Fruit fly (Drosophila melanogaster): ENCODE data around the gene HIP.
A peak's percentile ranks its signal among the peaks of the same experiment; 100 is the strongest.

HIP gene

DNA sequence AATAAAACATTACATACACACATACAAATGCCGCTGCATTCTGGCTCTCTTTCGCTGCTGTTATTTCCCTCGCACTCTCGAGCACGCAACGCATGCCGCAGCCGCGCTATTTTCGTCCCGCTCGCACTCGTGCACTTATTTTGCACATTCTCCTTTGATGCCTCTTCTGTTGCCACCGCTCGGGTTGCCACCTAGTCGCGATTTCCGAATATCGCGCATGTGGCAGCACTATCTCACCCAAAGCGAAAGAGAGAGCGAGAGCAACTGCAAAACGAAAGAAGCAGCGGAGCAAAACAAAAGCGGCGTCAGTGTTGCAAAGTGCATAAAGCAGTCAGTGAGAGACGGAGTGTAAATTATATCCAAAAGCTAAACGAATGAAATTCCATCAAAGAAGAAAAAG lies 18.1 kb upstream of the HIP start (continued):
- no peak for TF ChIP-seq CG6272 (GFP tag; IDR thresholded peaks at IDR 0.05)
- no peak for TF ChIP-seq Eip74EF (GFP tag; optimal IDR thresholded peaks at IDR 0.05)
- no peak for TF ChIP-seq org-1 (GFP tag; optimal IDR thresholded peaks at IDR 0.05)
- TF ChIP-seq ase (GFP tag; IDR thresholded peaks at IDR 0.05): no peak
- TF ChIP-seq CG4820 (GFP tag; optimal IDR thresholded peaks at IDR 0.05): no peak
- TF ChIP-seq D19A (tag; optimal IDR thresholded peaks at IDR 0.05): no peak
- TF ChIP-seq HLH54F (GFP tag; optimal IDR thresholded peaks at IDR 0.05): no peak
- no peak for TF ChIP-seq CG7357 (GFP tag; IDR thresholded peaks at IDR 0.05)
- no peak for TF ChIP-seq ac (GFP tag; optimal IDR thresholded peaks at IDR 0.05)
- no peak for TF ChIP-seq MTF-1 (GFP tag; optimal IDR thresholded peaks at IDR 0.05; ENCODE audit: borderline replicate concordance)
- TF ChIP-seq CG6791 (GFP tag; IDR thresholded peaks at IDR 0.05; ENCODE audit: partially characterized antibody): peak; percentile 16; the same call in 1 of the 3 replicates
- TF ChIP-seq pan (optimal IDR thresholded peaks at IDR 0.05): no peak
- no peak for TF ChIP-seq pan (GFP tag; optimal IDR thresholded peaks at IDR 0.05 in 1 of 2, IDR thresholded peaks at IDR 0.05 in 1 of 2)
- TF ChIP-seq fd102C (GFP tag; optimal IDR thresholded peaks at IDR 0.05): no peak
- peak; percentile 11 for TF ChIP-seq CG4282 (GFP tag; optimal IDR thresholded peaks at IDR 0.05)
- TF ChIP-seq CG32532 (GFP tag; IDR thresholded peaks at IDR 0.05): no peak; the same call in 1 of the 2 replicates
- no peak for TF ChIP-seq gsb (GFP tag; IDR thresholded peaks at IDR 0.05)
- no peak for TF ChIP-seq gcm (GFP tag; optimal IDR thresholded peaks at IDR 0.05)
- no peak for TF ChIP-seq Dip2 (GFP tag; IDR thresholded peaks at IDR 0.05)
- 0 out of 2 replicates have a peak, but pooled peaks have one; percentile 51 for TF ChIP-seq vvl (GFP tag; IDR thresholded peaks at IDR 0.05)
- TF ChIP-seq C15 (GFP tag; IDR thresholded peaks at IDR 0.05): no peak
- no peak for TF ChIP-seq yki (optimal IDR thresholded peaks at IDR 0.05)
- no peak for TF ChIP-seq tup (GFP tag; optimal IDR thresholded peaks at IDR 0.05)
- TF ChIP-seq B-H2 (GFP tag; optimal IDR thresholded peaks at IDR 0.05): no peak
- TF ChIP-seq cad (GFP tag; optimal IDR thresholded peaks at IDR 0.05): no peak
- peak; percentile 61; the same call in 1 of the 2 replicates for TF ChIP-seq sna (GFP tag; IDR thresholded peaks at IDR 0.05; ENCODE audit: partially characterized antibody)
- no peak for TF ChIP-seq run (tag; optimal IDR thresholded peaks at IDR 0.05)
- no peak for TF ChIP-seq PHDP (tag; optimal IDR thresholded peaks at IDR 0.05)
- TF ChIP-seq esg (GFP tag; conservative IDR thresholded peaks at IDR 0.05): no peak
- no peak for TF ChIP-seq CG6765 (GFP tag; optimal IDR thresholded peaks at IDR 0.05)
- TF ChIP-seq CG17385 (GFP tag; optimal IDR thresholded peaks at IDR 0.05): peak; percentile 65
- no peak for TF ChIP-seq odd (GFP tag; optimal IDR thresholded peaks at IDR 0.05)
- peak; percentile 17 for TF ChIP-seq gfzf (GFP tag; optimal IDR thresholded peaks at IDR 0.05)
- TF ChIP-seq CG10366 (GFP tag; IDR thresholded peaks at IDR 0.05): no peak
- no peak for TF ChIP-seq ind (GFP tag; optimal IDR thresholded peaks at IDR 0.05)
- TF ChIP-seq CG7928 (GFP tag; optimal IDR thresholded peaks at IDR 0.05): no peak
- no peak for TF ChIP-seq Atf-2 (GFP tag; optimal IDR thresholded peaks at IDR 0.05)
- TF ChIP-seq Nf-YB (GFP tag; optimal IDR thresholded peaks at IDR 0.05): no peak
- peak; percentile 86 for TF ChIP-seq sd (tag; optimal IDR thresholded peaks at IDR 0.05)
- peak; percentile 50 for TF ChIP-seq lbe (GFP tag; optimal IDR thresholded peaks at IDR 0.05)
- TF ChIP-seq ems (GFP tag; optimal IDR thresholded peaks at IDR 0.05): no peak
- TF ChIP-seq CG8089 (GFP tag; optimal IDR thresholded peaks at IDR 0.05): no peak
- TF ChIP-seq sc (optimal IDR thresholded peaks at IDR 0.05): no peak
- TF ChIP-seq sc (GFP tag; optimal IDR thresholded peaks at IDR 0.05): no peak
- no peak for TF ChIP-seq da (GFP tag; optimal IDR thresholded peaks at IDR 0.05)
- no peak for TF ChIP-seq Atf3 (GFP tag; optimal IDR thresholded peaks at IDR 0.05)
- no peak for TF ChIP-seq ttk (GFP tag; IDR thresholded peaks at IDR 0.05)
- peak; percentile 65 for TF ChIP-seq gro (GFP tag; optimal IDR thresholded peaks at IDR 0.05)
- no peak for TF ChIP-seq Xbp1 (GFP tag; optimal IDR thresholded peaks at IDR 0.05)
- TF ChIP-seq CG3163 (GFP tag; optimal IDR thresholded peaks at IDR 0.05): peak; percentile 77
- no peak for TF ChIP-seq Rx (GFP tag; IDR thresholded peaks at IDR 0.05)
- no peak; the same call in 1 of the 2 replicates for TF ChIP-seq HLH3B (GFP tag; IDR thresholded peaks at IDR 0.05)
- no peak for TF ChIP-seq B-H1 (GFP tag; IDR thresholded peaks at IDR 0.05)
